Worm (Caenorhabditis elegans) whole organism, midembryonic: ENCODE data around the gene dgn-3.
"Not testable (repeated sequence)": the region's sequence is repeated elsewhere in the genome, so short reads cannot be mapped to it uniquely, and the experiment has no call there.

Source experiments
- T22C8.4 ChIP-seq: fragments of 200-800 bp; sonication (Bioruptor generic); IDR thresholded peaks from 2 replicates; pipeline ENCODE4 v1.3.6; 2022; ENCODE audit warnings: missing genetic modification characterization, missing compliant biosample characterization
- cog-1 ChIP-seq: sonication (generic microtip); optimal IDR thresholded peaks from 2 replicates; lab custom pipeline; 2016; ENCODE audit warnings: missing genetic modification characterization, missing compliant biosample characterization
- flt-1 ChIP-seq: fragments of 200-800 bp; sonication (Bioruptor generic); IDR thresholded peaks from 2 replicates; pipeline ENCODE4 v1.3.6; 2022; ENCODE audit warnings: missing genetic modification characterization, missing compliant biosample characterization
- klf-2 ChIP-seq: fragments of 200-800 bp; sonication (Bioruptor generic); conservative IDR thresholded peaks from 2 replicates; pipeline ENCODE4 v1.3.6; 2022; ENCODE audit warnings: missing genetic modification reagents, missing genetic modification characterization, missing compliant biosample characterization
- med-1 ChIP-seq: sonication (generic microtip); optimal IDR thresholded peaks from 2 replicates; lab custom pipeline; 2017; ENCODE audit warnings: missing genetic modification characterization, mild to moderate bottlenecking, missing compliant biosample characterization, antibody characterized with exemption, missing genetic modification reagents; ENCODE audit not compliant: insufficient read depth
- ref-1 ChIP-seq: fragments of 200-800 bp; sonication (Bioruptor generic); conservative IDR thresholded peaks from 2 replicates; pipeline ENCODE4 v1.3.6; 2022; ENCODE audit warnings: missing genetic modification reagents, missing genetic modification characterization, missing compliant biosample characterization
- tab-1 ChIP-seq: fragments of 200-800 bp; sonication (Bioruptor generic); IDR thresholded peaks from 2 replicates; pipeline ENCODE4 v1.3.6; 2022; ENCODE audit warnings: missing genetic modification characterization, missing compliant biosample characterization
- ztf-23 ChIP-seq: fragments of 200-800 bp; sonication (Bioruptor generic); IDR thresholded peaks from 2 replicates; pipeline ENCODE4 v1.3.6; 2022; ENCODE audit warnings: missing genetic modification reagents, missing genetic modification characterization, missing compliant biosample characterization
- ztf-29 ChIP-seq: fragments of 200-800 bp; sonication (Bioruptor generic); IDR thresholded peaks from 2 replicates; pipeline ENCODE4 v1.3.6; 2022; ENCODE audit warnings: missing genetic modification reagents, missing genetic modification characterization, missing compliant biosample characterization

The dgn-3 gene

ce11 chrX:1718479-1718878, 11.2 kb upstream of the dgn-3 start, which contains the start of gene fbxa-53:
fbxa-53 (minus strand) TSS chrX:1718579.
- no peak for TF ChIP-seq klf-2
- TF ChIP-seq med-1 (GFP tag; lab: Kevin White, UChicago): no peak
- TF ChIP-seq cog-1 (tag; lab: Kevin White, UChicago): no peak
- no peak for TF ChIP-seq T22C8.4
- no peak for TF ChIP-seq tab-1 (GFP tag; lab: Robert Waterston, UW)
- no peak for TF ChIP-seq ref-1 (GFP tag; lab: Robert Waterston, UW)
- TF ChIP-seq ztf-23 (GFP tag; lab: Robert Waterston, UW): no peak
- TF ChIP-seq ztf-29 (GFP tag; lab: Robert Waterston, UW): no peak
- TF ChIP-seq flt-1 (GFP tag; lab: Robert Waterston, UW): no peak

ce11 chrX:1720359-1720758, 9.3 kb upstream of the dgn-3 start, which contains the start of gene F07G6.8:
F07G6.8 (minus strand) TSS chrX:1720459.
- TF ChIP-seq ztf-29 (GFP tag; lab: Robert Waterston, UW) (no peak), ref-1 (GFP tag; lab: Robert Waterston, UW) (no peak), cog-1 (tag; lab: Kevin White, UChicago) (no peak), T22C8.4 (no peak), flt-1 (GFP tag; lab: Robert Waterston, UW) (no peak)

ce11 chrX:1727056-1727455, 2.6 kb upstream of the dgn-3 start, which contains the start of gene F07G6.2:
F07G6.2 (plus strand) TSS chrX:1727356.
- no peak for TF ChIP-seq T22C8.4
- no peak for TF ChIP-seq klf-2
- no peak for TF ChIP-seq flt-1 (GFP tag; lab: Robert Waterston, UW)
- TF ChIP-seq tab-1 (GFP tag; lab: Robert Waterston, UW): no peak
- no peak for TF ChIP-seq cog-1 (tag; lab: Kevin White, UChicago)
- no peak for TF ChIP-seq ztf-23 (GFP tag; lab: Robert Waterston, UW)
- no peak for TF ChIP-seq ref-1 (GFP tag; lab: Robert Waterston, UW)
- no peak for TF ChIP-seq ztf-29 (GFP tag; lab: Robert Waterston, UW)
- TF ChIP-seq med-1 (GFP tag; lab: Kevin White, UChicago): no peak

- TF ChIP-seq T22C8.4 (no peak), ref-1 (GFP tag; lab: Robert Waterston, UW) (no peak), klf-2 (no peak), flt-1 (GFP tag; lab: Robert Waterston, UW) (no peak), cog-1 (tag; lab: Kevin White, UChicago) (no peak), tab-1 (GFP tag; lab: Robert Waterston, UW) (no peak), ztf-29 (GFP tag; lab: Robert Waterston, UW) (no peak), med-1 (GFP tag; lab: Kevin White, UChicago) (no peak), ztf-23 (GFP tag; lab: Robert Waterston, UW) (no peak)
These were observed 6.3 kb downstream of the dgn-3 start, which contains the start of gene F07G6.12 for ce11 chrX:1735941-1736340. F07G6.12 (plus strand) TSS chrX:1736241.

ce11 chrX:1737606-1738005, 7.9 kb downstream of the dgn-3 start, which contains the start of gene F07G6.10:
F07G6.10 (plus strand) TSS chrX:1737906.
- no peak for TF ChIP-seq ztf-23 (GFP tag; lab: Robert Waterston, UW)
- no peak for TF ChIP-seq tab-1 (GFP tag; lab: Robert Waterston, UW)
- no peak for TF ChIP-seq med-1 (GFP tag; lab: Kevin White, UChicago)
- no peak for TF ChIP-seq ztf-29 (GFP tag; lab: Robert Waterston, UW)
- TF ChIP-seq cog-1 (tag; lab: Kevin White, UChicago): no peak

ce11 chrX:1742530-1742929, 12.9 kb downstream of the dgn-3 start, which contains the start of gene Y75D11A.2:
Y75D11A.2 (plus strand) TSS chrX:1742830.
- TF ChIP-seq ztf-23 (GFP tag; lab: Robert Waterston, UW); ztf-29 (GFP tag; lab: Robert Waterston, UW); cog-1 (tag; lab: Kevin White, UChicago): not testable (repeated sequence)

ce11 chrX:1746117-1746516, 16.5 kb downstream of the dgn-3 start, which contains the start of gene Y75D11A.3:
Y75D11A.3 (minus strand) TSS chrX:1746217.
- TF ChIP-seq med-1 (GFP tag; lab: Kevin White, UChicago); T22C8.4; cog-1 (tag; lab: Kevin White, UChicago): not testable (repeated sequence)

- not testable (repeated sequence) for TF ChIP-seq ztf-29 (GFP tag; lab: Robert Waterston, UW); ref-1 (GFP tag; lab: Robert Waterston, UW); med-1 (GFP tag; lab: Kevin White, UChicago)
These were observed 18.8 kb downstream of the dgn-3 start, which contains the start of gene Y75D11A.6 for ce11 chrX:1748476-1748875. Y75D11A.6 (minus strand) TSS chrX:1748576.

- TF ChIP-seq tab-1 (GFP tag; lab: Robert Waterston, UW): no peak
- TF ChIP-seq ztf-29 (GFP tag; lab: Robert Waterston, UW): no peak
- no peak for TF ChIP-seq ref-1 (GFP tag; lab: Robert Waterston, UW)
- TF ChIP-seq cog-1 (tag; lab: Kevin White, UChicago): no peak
- TF ChIP-seq klf-2: no peak
- TF ChIP-seq med-1 (GFP tag; lab: Kevin White, UChicago): no peak
- TF ChIP-seq ztf-23 (GFP tag; lab: Robert Waterston, UW): no peak
- no peak for TF ChIP-seq T22C8.4
- TF ChIP-seq flt-1 (GFP tag; lab: Robert Waterston, UW): no peak
These were observed 40.0 kb downstream of the dgn-3 start for ce11 chrX:1769636-1770035.

ce11 chrX:1777988-1778387, 48.3 kb downstream of the dgn-3 start, which contains the start of gene elc-2:
elc-2 (minus strand) TSS chrX:1778088.
- no peak for TF ChIP-seq T22C8.4
- no peak for TF ChIP-seq ztf-23 (GFP tag; lab: Robert Waterston, UW)
- no peak for TF ChIP-seq ztf-29 (GFP tag; lab: Robert Waterston, UW)
- TF ChIP-seq klf-2: no peak
- no peak for TF ChIP-seq flt-1 (GFP tag; lab: Robert Waterston, UW)
- no peak for TF ChIP-seq med-1 (GFP tag; lab: Kevin White, UChicago)
- no peak for TF ChIP-seq cog-1 (tag; lab: Kevin White, UChicago)
- TF ChIP-seq ref-1 (GFP tag; lab: Robert Waterston, UW): no peak
- no peak for TF ChIP-seq tab-1 (GFP tag; lab: Robert Waterston, UW)
